Fruit fly (Drosophila melanogaster) whole organism, pupa: ENCODE measurements around the gene Acbp5.

Experiments used
- CG10348 ChIP-seq: fragments of 200-800 bp; sonication (Bioruptor generic); IDR thresholded peaks from 2 replicates; pipeline ENCODE4 v1.3.6; 2022; ENCODE audit warnings: missing biosample characterization, missing genetic modification characterization
- CG12605 ChIP-seq: fragments of 200-800 bp; sonication (Bioruptor generic); IDR thresholded peaks from 2 replicates; pipeline ENCODE4 v1.3.6; 2022; ENCODE audit warnings: missing biosample characterization, missing genetic modification characterization
- CG13204 ChIP-seq: fragments of 200-800 bp; sonication (Bioruptor generic); optimal IDR thresholded peaks from 2 replicates; lab custom pipeline; 2018; ENCODE audit warnings: missing biosample characterization, mild to moderate bottlenecking, missing genetic modification characterization, moderate library complexity
- CG14655 ChIP-seq: fragments of 200-800 bp; sonication (Bioruptor generic); optimal IDR thresholded peaks from 3 replicates; lab custom pipeline; 2017; ENCODE audit warnings: mild to moderate bottlenecking, missing biosample characterization, missing genetic modification reagents, missing genetic modification characterization
- CG15710 ChIP-seq: fragments of 200-800 bp; sonication (Bioruptor generic); optimal IDR thresholded peaks from 2 replicates; lab custom pipeline; 2018; ENCODE audit warnings: missing biosample characterization, mild to moderate bottlenecking, missing genetic modification characterization, moderate library complexity
- CG17806 ChIP-seq: fragments of 200-800 bp; sonication (Bioruptor generic); optimal IDR thresholded peaks from 2 replicates; lab custom pipeline; 2018; ENCODE audit warnings: missing biosample characterization, mild to moderate bottlenecking, missing genetic modification characterization, moderate library complexity
- CG32121 ChIP-seq: fragments of 200-800 bp; sonication (Bioruptor generic); IDR thresholded peaks from 2 replicates; pipeline ENCODE4 v1.3.6; 2022; ENCODE audit warnings: missing biosample characterization, missing genetic modification characterization
- CG34367 ChIP-seq: fragments of 200-800 bp; sonication (Bioruptor generic); optimal IDR thresholded peaks from 2 replicates; lab custom pipeline; 2018; ENCODE audit warnings: missing biosample characterization, mild to moderate bottlenecking, missing genetic modification characterization
- CG4496 ChIP-seq: fragments of 200-800 bp; sonication (Bioruptor generic); IDR thresholded peaks from 3 replicates; pipeline ENCODE4 v1.3.6; 2022; ENCODE audit warnings: missing biosample characterization, missing genetic modification characterization
- CG8159 ChIP-seq: fragments of 200-800 bp; sonication (Bioruptor generic); optimal IDR thresholded peaks from 3 replicates; lab custom pipeline; 2018; ENCODE audit warnings: missing biosample characterization, mild to moderate bottlenecking, missing genetic modification characterization, moderate library complexity
- CG8301 ChIP-seq: fragments of 200-800 bp; sonication (Bioruptor generic); optimal IDR thresholded peaks from 2 replicates; lab custom pipeline; 2018; ENCODE audit warnings: missing biosample characterization, mild to moderate bottlenecking, missing genetic modification characterization
- CG9948 ChIP-seq: fragments of 200-800 bp; sonication (Bioruptor generic); optimal IDR thresholded peaks from 2 replicates; lab custom pipeline; 2018; ENCODE audit warnings: missing biosample characterization, mild to moderate bottlenecking, missing genetic modification characterization, moderate library complexity
- D1 ChIP-seq: fragments of 200-800 bp; sonication (Bioruptor generic); optimal IDR thresholded peaks from 2 replicates; lab custom pipeline; 2018; ENCODE audit warnings: missing biosample characterization, mild to moderate bottlenecking, missing genetic modification characterization, moderate library complexity
- EcR ChIP-seq: fragments of 200-800 bp; sonication (Bioruptor generic); optimal IDR thresholded peaks from 3 replicates; lab custom pipeline; 2019; ENCODE audit warnings: missing biosample characterization, missing genetic modification characterization, mild to moderate bottlenecking, moderate library complexity, missing genetic modification reagents
- Ets98B ChIP-seq: fragments of 200-800 bp; sonication (Bioruptor generic); IDR thresholded peaks from 2 replicates; pipeline ENCODE4 v1.3.6; 2022; ENCODE audit warnings: missing biosample characterization, missing genetic modification characterization
- Pif1A ChIP-seq: fragments of 200-800 bp; sonication (Bioruptor generic); optimal IDR thresholded peaks from 3 replicates; lab custom pipeline; 2016; ENCODE audit warnings: missing biosample characterization, missing genetic modification characterization
- Pif1B ChIP-seq: fragments of 200-800 bp; sonication (Bioruptor generic); optimal IDR thresholded peaks from 3 replicates; lab custom pipeline; 2016; ENCODE audit warnings: missing biosample characterization, missing genetic modification characterization
- Snoo ChIP-seq: fragments of 200-800 bp; sonication (Bioruptor generic); optimal IDR thresholded peaks from 3 replicates; lab custom pipeline; 2017; ENCODE audit warnings: missing biosample characterization, mild to moderate bottlenecking, missing genetic modification characterization, inconsistent platforms
- fd96Ca ChIP-seq: fragments of 200-800 bp; sonication (Bioruptor generic); IDR thresholded peaks from 3 replicates; pipeline ENCODE4 v1.3.6; 2022; ENCODE audit warnings: missing biosample characterization, missing genetic modification characterization
- gl ChIP-seq: fragments of 200-800 bp; sonication (Bioruptor generic); optimal IDR thresholded peaks from 2 replicates; lab custom pipeline; 2018; ENCODE audit warnings: missing biosample characterization, mild to moderate bottlenecking, missing genetic modification characterization
- rn ChIP-seq: fragments of 200-800 bp; sonication (Bioruptor generic); IDR thresholded peaks from 2 replicates; pipeline ENCODE4 v1.3.6; 2022; ENCODE audit warnings: missing biosample characterization, missing genetic modification characterization

The Acbp5 gene

DNA sequence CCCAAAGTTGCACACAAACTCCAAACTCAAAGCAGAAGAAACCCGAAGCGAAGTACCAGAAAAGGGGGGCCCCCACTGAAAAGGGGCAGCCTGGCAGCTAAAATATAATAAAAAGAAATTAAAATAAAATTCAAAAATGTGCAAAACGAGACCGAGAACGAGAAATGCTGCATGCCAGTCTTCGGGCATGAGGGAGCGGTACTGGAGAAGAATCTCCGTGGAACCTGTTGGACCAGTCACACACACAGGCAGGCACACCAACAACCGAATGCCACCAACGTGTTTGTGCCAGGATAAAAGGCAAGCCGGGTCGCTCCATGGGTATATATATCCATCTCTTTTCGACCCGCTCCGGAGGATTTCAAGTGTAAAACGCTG is 36.7 kb upstream of the Acbp5 start:
- TF ChIP-seq Pif1B (GFP tag; lab: Kevin White, UChicago) (peak; percentile 32), CG14655 (GFP tag; lab: Kevin White, UChicago) (peak; percentile 9), Pif1A (GFP tag; lab: Kevin White, UChicago) (peak; percentile 6), gl (peak; percentile 47), EcR (GFP tag; lab: Kevin White, UChicago) (peak; percentile 28), rn (GFP tag; lab: Robert Waterston, UW) (no peak), CG9948 (peak; percentile 28), CG15710 (peak; percentile 31), CG34367 (tag; lab: Kevin White, UChicago) (peak; percentile 11), CG4496 (peak; percentile 58; the same call in 2 of the 3 replicates), Ets98B (GFP tag; lab: Robert Waterston, UW) (no peak), CG13204 (GFP tag; lab: Kevin White, UChicago) (peak; percentile 37), CG12605 (GFP tag; lab: Robert Waterston, UW) (no peak), CG17806 (tag; lab: Kevin White, UChicago) (no peak), CG8159 (tag; lab: Kevin White, UChicago) (peak; percentile 8)

DNA sequence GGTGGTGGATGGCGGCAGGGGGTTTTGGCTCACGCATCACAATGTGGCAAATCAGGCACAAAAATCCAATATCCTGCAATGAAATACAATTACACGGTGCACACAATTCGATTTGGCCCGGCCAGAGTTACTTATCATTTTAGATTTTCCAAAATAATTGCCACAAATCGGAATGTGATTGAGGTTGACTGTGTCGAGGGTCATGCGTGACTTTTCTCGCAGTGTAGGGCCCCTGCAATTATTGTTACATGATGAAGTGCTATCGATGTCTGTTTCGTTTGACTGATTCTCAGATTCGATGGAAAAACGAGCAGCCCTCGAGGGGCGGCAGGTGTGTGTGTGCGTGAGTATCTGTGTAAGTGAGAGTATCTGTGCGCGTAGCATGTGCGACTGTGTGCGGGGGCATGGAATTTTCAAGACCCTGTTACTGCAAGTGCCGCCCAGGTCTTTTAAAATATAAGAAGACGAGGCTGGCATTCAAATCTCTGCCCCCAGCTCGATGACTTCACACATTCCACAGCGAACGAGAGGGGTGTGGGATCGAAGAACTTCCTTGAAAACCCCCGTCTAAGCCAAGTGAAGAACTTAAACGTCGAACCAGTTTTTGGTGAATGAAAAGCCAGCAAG is 36.2 kb upstream of the Acbp5 start:
- no peak for TF ChIP-seq CG17806 (tag; lab: Kevin White, UChicago)
- TF ChIP-seq EcR (GFP tag; lab: Kevin White, UChicago) = no peak
- TF ChIP-seq CG8159 (tag; lab: Kevin White, UChicago) = no peak
- no peak for TF ChIP-seq CG9948
- TF ChIP-seq CG14655 (GFP tag; lab: Kevin White, UChicago) = no peak
- TF ChIP-seq CG13204 (GFP tag; lab: Kevin White, UChicago) = no peak
- TF ChIP-seq, all 21 proteins: peak for 0

dm6 chr3L:8823730-8824374 is 35.5 kb upstream of the Acbp5 start:
- peak; percentile 40 for TF ChIP-seq EcR (GFP tag; lab: Kevin White, UChicago)
- TF ChIP-seq CG9948 = peak; percentile 75
- TF ChIP-seq D1 (tag; lab: Kevin White, UChicago) = peak; percentile 22
- TF ChIP-seq CG8159 (tag; lab: Kevin White, UChicago) = peak; percentile 84
- peak; percentile 76; the same call in 2 of the 3 replicates for TF ChIP-seq CG4496
- TF ChIP-seq CG8301 = peak; percentile 28
- no peak for TF ChIP-seq CG10348 (GFP tag; lab: Robert Waterston, UW)
- peak; percentile 84 for TF ChIP-seq CG34367 (tag; lab: Kevin White, UChicago)
- TF ChIP-seq CG12605 (GFP tag; lab: Robert Waterston, UW) = peak; percentile 42; the same call in 1 of the 2 replicates
- no peak for TF ChIP-seq CG32121 (GFP tag; lab: Robert Waterston, UW)
- peak; percentile 68 for TF ChIP-seq CG14655 (GFP tag; lab: Kevin White, UChicago)
- TF ChIP-seq rn (GFP tag; lab: Robert Waterston, UW) = peak; percentile 27; the same call in 1 of the 2 replicates
- 0 out of 3 replicates have a peak, but pooled peaks have one; percentile 5 for TF ChIP-seq fd96Ca (GFP tag; lab: Robert Waterston, UW)
- TF ChIP-seq gl = peak; percentile 26
- no peak for TF ChIP-seq Ets98B (GFP tag; lab: Robert Waterston, UW)
- peak; percentile 47 for TF ChIP-seq Pif1A (GFP tag; lab: Kevin White, UChicago)
- TF ChIP-seq CG15710 = peak; percentile 84
- peak; percentile 68 for TF ChIP-seq CG17806 (tag; lab: Kevin White, UChicago)
- peak; percentile 68 for TF ChIP-seq Pif1B (GFP tag; lab: Kevin White, UChicago)
- TF ChIP-seq Snoo = peak; percentile 53
- peak; percentile 77 for TF ChIP-seq CG13204 (GFP tag; lab: Kevin White, UChicago)

DNA sequence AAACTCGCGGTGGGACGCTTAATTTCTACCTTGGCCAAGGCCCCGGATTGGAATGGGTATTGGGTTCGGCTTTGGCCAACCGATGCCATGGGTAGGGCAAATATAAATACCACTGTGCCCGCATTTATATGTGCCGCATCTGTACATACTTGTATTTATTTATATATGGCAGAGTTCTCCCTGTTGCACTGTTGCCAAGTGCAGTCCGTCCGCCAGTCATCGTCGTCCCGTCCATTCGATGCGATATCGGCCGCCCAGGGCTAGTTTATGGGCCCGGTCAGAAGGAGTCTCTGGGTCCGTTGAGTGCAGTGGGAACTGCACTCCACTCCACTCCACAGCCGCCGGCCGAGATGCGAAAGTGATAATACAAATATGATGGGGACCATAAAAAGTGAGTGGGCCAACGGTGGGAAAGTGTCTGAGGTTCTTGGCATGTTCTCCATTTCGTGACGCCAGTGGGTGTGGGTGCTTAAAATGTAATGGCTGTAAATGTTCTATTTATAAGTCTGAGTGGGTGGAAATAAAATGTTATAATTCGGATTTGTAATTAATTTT is 34.6 kb upstream of the Acbp5 start:
- TF ChIP-seq CG17806 (tag; lab: Kevin White, UChicago) = no peak
- TF ChIP-seq Ets98B (GFP tag; lab: Robert Waterston, UW) = no peak
- TF ChIP-seq CG8159 (tag; lab: Kevin White, UChicago) = no peak
- TF ChIP-seq Pif1B (GFP tag; lab: Kevin White, UChicago) = no peak
- TF ChIP-seq Pif1A (GFP tag; lab: Kevin White, UChicago) = no peak
- TF ChIP-seq CG4496 = no peak
- peak; percentile 81 for TF ChIP-seq EcR (GFP tag; lab: Kevin White, UChicago)
- TF ChIP-seq CG8301 = no peak
- TF ChIP-seq CG9948 = no peak
- no peak for TF ChIP-seq CG34367 (tag; lab: Kevin White, UChicago)
- TF ChIP-seq CG32121 (GFP tag; lab: Robert Waterston, UW) = no peak
- TF ChIP-seq fd96Ca (GFP tag; lab: Robert Waterston, UW) = 0 out of 3 replicates have a peak, but pooled peaks have one; percentile 8
- TF ChIP-seq CG10348 (GFP tag; lab: Robert Waterston, UW) = no peak
- no peak for TF ChIP-seq D1 (tag; lab: Kevin White, UChicago)
- TF ChIP-seq CG12605 (GFP tag; lab: Robert Waterston, UW) = no peak
- no peak for TF ChIP-seq gl
- no peak for TF ChIP-seq CG14655 (GFP tag; lab: Kevin White, UChicago)
- TF ChIP-seq CG15710 = no peak
- no peak for TF ChIP-seq rn (GFP tag; lab: Robert Waterston, UW)
- TF ChIP-seq CG13204 (GFP tag; lab: Kevin White, UChicago) = peak; percentile 60
- no peak for TF ChIP-seq Snoo
